Worm (Caenorhabditis elegans): Measurements from ENCODE around the gene ZK418.11.

- no peak for TF ChIP-seq dao-5 (tag; optimal IDR thresholded peaks at IDR 0.05)
- TF ChIP-seq W03F9.2 (tag; optimal IDR thresholded peaks at IDR 0.05), result no peak
- no peak for TF ChIP-seq him-1 (tag; optimal IDR thresholded peaks at IDR 0.05)
Measured at ce11 chrIII:7142172-7142601, 42.1 kb downstream of the ZK418.11 start.

Measured in whole organism, L4/young adult.